Fruit fly (Drosophila melanogaster): ENCODE data around the gene Sgs7.

The Sgs7 gene

DNA sequence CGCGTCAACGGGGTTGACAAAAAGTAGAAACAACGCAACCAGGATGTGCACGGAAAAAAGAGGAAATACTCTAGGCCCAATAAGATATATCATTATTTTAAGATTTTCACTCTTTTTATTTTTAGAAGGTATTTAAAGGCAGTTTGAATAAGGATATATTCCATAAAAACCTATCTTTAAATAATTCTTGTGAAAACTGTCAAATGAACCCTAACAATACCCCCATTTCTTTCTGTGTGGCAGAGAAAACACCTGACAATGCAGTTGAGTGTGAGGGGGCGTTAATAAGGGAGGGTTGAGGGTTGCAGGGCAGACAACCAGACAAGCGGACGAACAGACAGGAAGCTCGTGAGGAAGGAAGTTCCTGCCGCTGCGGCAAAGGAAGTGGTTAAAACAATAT, 42.3 kb downstream of the Sgs7 start (continued):
- TF ChIP-seq CG6689 (GFP tag; IDR thresholded peaks at IDR 0.05), result peak; percentile 63
- TF ChIP-seq ash1 (GFP tag; optimal IDR thresholded peaks at IDR 0.05), result no peak
- TF ChIP-seq gsb-n (tag; optimal IDR thresholded peaks at IDR 0.05), result peak; percentile 34
- no peak for TF ChIP-seq CG6791 (GFP tag; IDR thresholded peaks at IDR 0.05; ENCODE audit: partially characterized antibody)
- no peak for TF ChIP-seq CG7271 (tag; optimal IDR thresholded peaks at IDR 0.05)
- peak; percentile 72 for TF ChIP-seq CG18262 (tag; optimal IDR thresholded peaks at IDR 0.05)
- peak; percentile 25 for TF ChIP-seq Spps (tag; optimal IDR thresholded peaks at IDR 0.05)
- peak; percentile 26 for TF ChIP-seq CG1603 (tag; optimal IDR thresholded peaks at IDR 0.05)
- TF ChIP-seq CG15011 (GFP tag; optimal IDR thresholded peaks at IDR 0.05), result no peak
- TF ChIP-seq CG16813 (GFP tag; IDR thresholded peaks at IDR 0.05; ENCODE audit: partially characterized antibody), result 0 out of 3 replicates have a peak, but pooled peaks have one; percentile 21
- peak; percentile 39; the same call in 1 of the 2 replicates for TF ChIP-seq Ptx1 (GFP tag; IDR thresholded peaks at IDR 0.05)
- no peak for TF ChIP-seq her (GFP tag; optimal IDR thresholded peaks at IDR 0.05)
- TF ChIP-seq prd (optimal IDR thresholded peaks at IDR 0.05), result no peak
- peak; percentile 67 for TF ChIP-seq prd (GFP tag; IDR thresholded peaks at IDR 0.05)
- peak; percentile 1 for TF ChIP-seq tio (GFP tag; optimal IDR thresholded peaks at IDR 0.05)
- peak; percentile 53 for TF ChIP-seq row (GFP tag; IDR thresholded peaks at IDR 0.05)
- peak; percentile 3 to 26 for TF ChIP-seq Pdp1 (GFP tag; optimal IDR thresholded peaks at IDR 0.05)
- TF ChIP-seq Hr3 (GFP tag; optimal IDR thresholded peaks at IDR 0.05), result peak; percentile 20
- TF ChIP-seq lmd (GFP tag; IDR thresholded peaks at IDR 0.05), result 0 out of 2 replicates have a peak, but pooled peaks have one; percentile 23
- no peak for TF ChIP-seq CG12942 (GFP tag; optimal IDR thresholded peaks at IDR 0.05)
- 0 out of 2 replicates have a peak, but pooled peaks have one; percentile 24 for TF ChIP-seq ranshi (GFP tag; IDR thresholded peaks at IDR 0.05)
- peak; percentile 26; the same call in 1 of the 2 replicates for TF ChIP-seq Ada2b (GFP tag; IDR thresholded peaks at IDR 0.05)
- TF ChIP-seq ttk (GFP tag; IDR thresholded peaks at IDR 0.05), result 0 out of 2 replicates have a peak, but pooled peaks have one; percentile 9
- peak; percentile 40 for TF ChIP-seq CG15601 (tag; optimal IDR thresholded peaks at IDR 0.05)
- 0 out of 3 replicates have a peak, but pooled peaks have one; percentile 19 for TF ChIP-seq vnd (GFP tag; IDR thresholded peaks at IDR 0.05; ENCODE audit: partially characterized antibody)
- TF ChIP-seq nerfin-1 (tag; optimal IDR thresholded peaks at IDR 0.05), result peak; percentile 35
- TF ChIP-seq Med (GFP tag), result peak; percentile 76
- TF ChIP-seq D19A (tag; optimal IDR thresholded peaks at IDR 0.05), result peak; percentile 61
- peak; percentile 47 for TF ChIP-seq CG15696 (tag; optimal IDR thresholded peaks at IDR 0.05)
- TF ChIP-seq H15 (GFP tag; IDR thresholded peaks at IDR 0.05), result 0 out of 3 replicates have a peak, but pooled peaks have one; percentile 45
- peak; percentile 87 for TF ChIP-seq sens (GFP tag)
- no peak for TF ChIP-seq CTCF (GFP tag; optimal IDR thresholded peaks at IDR 0.05)
- TF ChIP-seq tin (GFP tag; optimal IDR thresholded peaks at IDR 0.05), result peak; percentile 32
- peak; percentile 10 for TF ChIP-seq pnt (GFP tag; optimal IDR thresholded peaks at IDR 0.05)
- no peak for TF ChIP-seq Trl (optimal IDR thresholded peaks at IDR 0.05)
- no peak for TF ChIP-seq Trl (GFP tag; optimal IDR thresholded peaks at IDR 0.05)
- no peak for TF ChIP-seq CG1529 (GFP tag; optimal IDR thresholded peaks at IDR 0.05)
- TF ChIP-seq CG17385 (GFP tag; optimal IDR thresholded peaks at IDR 0.05), result peak; percentile 2
- 0 out of 3 replicates have a peak, but pooled peaks have one; percentile 35 for TF ChIP-seq CG11695 (GFP tag; IDR thresholded peaks at IDR 0.05)
- TF ChIP-seq Kr (GFP tag; optimal IDR thresholded peaks at IDR 0.05), result no peak
- peak; percentile 59 for TF ChIP-seq CG14710 (tag; optimal IDR thresholded peaks at IDR 0.05)
- TF ChIP-seq NC2β (GFP tag; optimal IDR thresholded peaks at IDR 0.05), result peak; percentile 29
- peak; percentile 53 for TF ChIP-seq Drgx (GFP tag; IDR thresholded peaks at IDR 0.05)
- no peak for TF ChIP-seq HLHmδ (GFP tag; optimal IDR thresholded peaks at IDR 0.05)
- 0 out of 2 replicates have a peak, but pooled peaks have one; percentile 47 for TF ChIP-seq vvl (GFP tag; IDR thresholded peaks at IDR 0.05)
- TF ChIP-seq sim (GFP tag; IDR thresholded peaks at IDR 0.05), result no peak
- TF ChIP-seq nmo (GFP tag; optimal IDR thresholded peaks at IDR 0.05), result peak; percentile 40
- TF ChIP-seq CG8388 (GFP tag; optimal IDR thresholded peaks at IDR 0.05), result peak; percentile 55
- no peak for TF ChIP-seq abd-A (tag; optimal IDR thresholded peaks at IDR 0.05)
- TF ChIP-seq CG15269 (tag; optimal IDR thresholded peaks at IDR 0.05), result peak; percentile 30
- no peak for TF ChIP-seq knrl (GFP tag; IDR thresholded peaks at IDR 0.05; ENCODE audit: partially characterized antibody)
